Worm (Caenorhabditis elegans): ENCODE results near the gene F43D2.7.

DNA sequence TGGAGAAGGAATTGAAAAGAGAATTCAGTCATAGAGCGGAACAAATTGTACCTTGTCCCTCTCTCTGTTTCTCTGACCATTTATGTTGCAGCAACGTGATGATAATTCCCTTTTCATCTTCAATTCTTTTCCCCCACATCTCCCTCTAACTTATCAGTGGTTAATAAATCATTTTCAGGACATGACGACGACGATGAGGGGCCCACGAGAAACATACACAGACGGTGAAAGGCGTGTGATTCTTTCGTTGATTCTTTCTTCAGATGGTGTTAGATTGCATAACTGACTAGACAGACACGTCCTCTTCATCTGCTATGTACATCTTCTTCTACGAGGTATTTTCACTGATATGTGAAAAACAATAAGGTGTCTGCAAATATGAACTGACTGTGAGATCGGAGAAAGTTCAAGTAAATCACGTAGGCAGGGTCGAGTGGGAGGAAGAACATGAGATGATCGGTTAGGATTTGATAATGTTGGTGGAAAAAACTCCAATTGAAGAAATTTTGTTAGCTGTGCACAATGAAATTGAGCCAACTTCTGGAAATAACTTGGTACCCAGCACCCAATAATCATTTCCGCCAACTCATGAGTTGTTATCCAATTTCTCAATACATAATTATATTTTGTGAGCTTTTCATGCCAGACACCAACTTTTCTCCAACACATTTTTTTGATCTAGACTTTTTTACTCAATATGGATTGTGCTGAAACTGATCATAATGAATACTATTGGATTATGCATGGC, 20.8 kb upstream of the F43D2.7 start, which contains the start of gene srh-17:
- no peak for TF ChIP-seq nhr-12 (tag; optimal IDR thresholded peaks at IDR 0.05)
- peak; percentile 73 for TF ChIP-seq nhr-90 (tag; optimal IDR thresholded peaks at IDR 0.05; ENCODE audit: poor library complexity)
- no peak for TF ChIP-seq zag-1 (tag; optimal IDR thresholded peaks at IDR 0.05)
- TF ChIP-seq ztf-11 (tag; optimal IDR thresholded peaks at IDR 0.05): no peak
- TF ChIP-seq unc-62 (GFP tag; optimal IDR thresholded peaks at IDR 0.05): no peak
- TF ChIP-seq lin-35 (GFP tag; optimal IDR thresholded peaks at IDR 0.05): peak in 1 of 2 experiments; percentile 74
- TF ChIP-seq aha-1 (tag; optimal IDR thresholded peaks at IDR 0.05): no peak

Measured in whole organism, L1 larva.